Fruit fly (Drosophila melanogaster): ENCODE data around the gene CG18558.

The CG18558 gene

dm6 chr2L:2856960-2857584 is 12.8 kb upstream of the CG18558 start, which contains the start of gene CG2991:
Gene CG2991, plus strand, starts transcription at chr2L:2857164.
- TF ChIP-seq N (GFP tag; optimal IDR thresholded peaks at IDR 0.05) (no peak), Abd-B (GFP tag; optimal IDR thresholded peaks at IDR 0.05) (no peak), dl (GFP tag; optimal IDR thresholded peaks at IDR 0.05; ENCODE audit: insufficient read depth in 1 of 2, partially characterized antibody in 2 of 2) (no peak), fru (GFP tag; optimal IDR thresholded peaks at IDR 0.05) (no peak), pan (optimal IDR thresholded peaks at IDR 0.05) (no peak), dsf (GFP tag; optimal IDR thresholded peaks at IDR 0.05; ENCODE audit: borderline replicate concordance) (peak; percentile 11), ey (GFP tag; optimal IDR thresholded peaks at IDR 0.05) (peak; percentile 20), Rel (GFP tag; optimal IDR thresholded peaks at IDR 0.05) (no peak), Rel (tag; optimal IDR thresholded peaks at IDR 0.05) (peak; percentile 65), Hnf4 (GFP tag; optimal IDR thresholded peaks at IDR 0.05) (peak; percentile 57), HLH106 (tag; optimal IDR thresholded peaks at IDR 0.05) (peak; percentile 32), CG32264 (GFP tag; optimal IDR thresholded peaks at IDR 0.05) (no peak), rgr (GFP tag; optimal IDR thresholded peaks at IDR 0.05) (peak; percentile 12), OdsH (GFP tag; optimal IDR thresholded peaks at IDR 0.05) (no peak), foxo (GFP tag; optimal IDR thresholded peaks at IDR 0.05) (peak; percentile 31 to 48), Hr83 (GFP tag; optimal IDR thresholded peaks at IDR 0.05; ENCODE audit: poor library complexity, severe bottlenecking) (peak; percentile 73), woc (GFP tag; optimal IDR thresholded peaks at IDR 0.05) (peak; percentile 31), dmrt93B (GFP tag; optimal IDR thresholded peaks at IDR 0.05) (no peak), jim (GFP tag; optimal IDR thresholded peaks at IDR 0.05) (no peak), Dfd (GFP tag; optimal IDR thresholded peaks at IDR 0.05) (no peak), sv (GFP tag; optimal IDR thresholded peaks at IDR 0.05) (no peak), Myc (optimal IDR thresholded peaks at IDR 0.05) (no peak), Jra (GFP tag; optimal IDR thresholded peaks at IDR 0.05) (peak; percentile 26), Vsx2 (GFP tag; optimal IDR thresholded peaks at IDR 0.05; ENCODE audit: partially characterized antibody) (no peak), h (GFP tag; optimal IDR thresholded peaks at IDR 0.05) (peak; percentile 53), brk (GFP tag; optimal IDR thresholded peaks at IDR 0.05) (peak; percentile 28), Sp1 (GFP tag; optimal IDR thresholded peaks at IDR 0.05) (peak; percentile 43), GATAd (GFP tag; optimal IDR thresholded peaks at IDR 0.05) (no peak), lola (GFP tag; optimal IDR thresholded peaks at IDR 0.05) (no peak), Dif (GFP tag; optimal IDR thresholded peaks at IDR 0.05; ENCODE audit: partially characterized antibody) (no peak), psq (GFP tag; optimal IDR thresholded peaks at IDR 0.05) (no peak), Mio (GFP tag; optimal IDR thresholded peaks at IDR 0.05) (no peak), CG9705 (GFP tag; optimal IDR thresholded peaks at IDR 0.05) (peak; percentile 33), Hr78 (GFP tag; optimal IDR thresholded peaks at IDR 0.05) (no peak), CrebA (GFP tag; optimal IDR thresholded peaks at IDR 0.05; ENCODE audit: borderline replicate concordance) (no peak), br (GFP tag; optimal IDR thresholded peaks at IDR 0.05) (peak; percentile 3), tai (GFP tag; optimal IDR thresholded peaks at IDR 0.05) (peak; percentile 64), sage (GFP tag; optimal IDR thresholded peaks at IDR 0.05) (peak; percentile 63), usp (GFP tag; optimal IDR thresholded peaks at IDR 0.05) (no peak)

dm6 chr2L:2855773-2856615 is 11.7 kb upstream of the CG18558 start, which contains the start of the genes CG3104 and RpS21:
Gene CG3104, minus strand, starts transcription at chr2L:2855778.
Gene RpS21, plus strand, starts transcription at chr2L:2856070.
- TF ChIP-seq ey (GFP tag; optimal IDR thresholded peaks at IDR 0.05), result peak; percentile 73
- peak; percentile 38 for TF ChIP-seq tai (GFP tag; optimal IDR thresholded peaks at IDR 0.05)
- peak; percentile 77 for TF ChIP-seq Mio (GFP tag; optimal IDR thresholded peaks at IDR 0.05)
- peak; percentile 89 for TF ChIP-seq dmrt93B (GFP tag; optimal IDR thresholded peaks at IDR 0.05)
- TF ChIP-seq Myc (optimal IDR thresholded peaks at IDR 0.05), result peak; percentile 78
- TF ChIP-seq Hnf4 (GFP tag; optimal IDR thresholded peaks at IDR 0.05), result peak; percentile 83
- no peak for TF ChIP-seq pan (optimal IDR thresholded peaks at IDR 0.05)
- TF ChIP-seq HLH106 (tag; optimal IDR thresholded peaks at IDR 0.05), result peak; percentile 82
- TF ChIP-seq h (GFP tag; optimal IDR thresholded peaks at IDR 0.05), result peak; percentile 84
- no peak for TF ChIP-seq N (GFP tag; optimal IDR thresholded peaks at IDR 0.05)
- no peak for TF ChIP-seq Dif (GFP tag; optimal IDR thresholded peaks at IDR 0.05; ENCODE audit: partially characterized antibody)
- no peak for TF ChIP-seq Rel (GFP tag; optimal IDR thresholded peaks at IDR 0.05)
- TF ChIP-seq Rel (tag; optimal IDR thresholded peaks at IDR 0.05), result peak; percentile 53
- TF ChIP-seq brk (GFP tag; optimal IDR thresholded peaks at IDR 0.05), result peak; percentile 4
- TF ChIP-seq fru (GFP tag; optimal IDR thresholded peaks at IDR 0.05), result peak; percentile 75
- TF ChIP-seq br (GFP tag; optimal IDR thresholded peaks at IDR 0.05), result peak; percentile 81
- TF ChIP-seq CG32264 (GFP tag; optimal IDR thresholded peaks at IDR 0.05), result no peak
- TF ChIP-seq CG9705 (GFP tag; optimal IDR thresholded peaks at IDR 0.05), result peak; percentile 88
- peak; percentile 73 for TF ChIP-seq OdsH (GFP tag; optimal IDR thresholded peaks at IDR 0.05)
- TF ChIP-seq dsf (GFP tag; optimal IDR thresholded peaks at IDR 0.05; ENCODE audit: borderline replicate concordance), result no peak
- no peak for TF ChIP-seq dl (GFP tag; optimal IDR thresholded peaks at IDR 0.05; ENCODE audit: insufficient read depth in 1 of 2, partially characterized antibody in 2 of 2)
- no peak for TF ChIP-seq Abd-B (GFP tag; optimal IDR thresholded peaks at IDR 0.05)
- TF ChIP-seq Hr78 (GFP tag; optimal IDR thresholded peaks at IDR 0.05), result no peak
- no peak for TF ChIP-seq lola (GFP tag; optimal IDR thresholded peaks at IDR 0.05)
- peak; percentile 70 for TF ChIP-seq sv (GFP tag; optimal IDR thresholded peaks at IDR 0.05)
- TF ChIP-seq CrebA (GFP tag; optimal IDR thresholded peaks at IDR 0.05; ENCODE audit: borderline replicate concordance), result peak; percentile 4
- TF ChIP-seq foxo (GFP tag; optimal IDR thresholded peaks at IDR 0.05), result peak in 1 of 2 experiments; percentile 81
- peak; percentile 84 for TF ChIP-seq Sp1 (GFP tag; optimal IDR thresholded peaks at IDR 0.05)
- TF ChIP-seq Hr83 (GFP tag; optimal IDR thresholded peaks at IDR 0.05; ENCODE audit: poor library complexity, severe bottlenecking), result peak; percentile 87
- TF ChIP-seq woc (GFP tag; optimal IDR thresholded peaks at IDR 0.05), result peak; percentile 59
- TF ChIP-seq psq (GFP tag; optimal IDR thresholded peaks at IDR 0.05), result peak; percentile 69
- TF ChIP-seq Vsx2 (GFP tag; optimal IDR thresholded peaks at IDR 0.05; ENCODE audit: partially characterized antibody), result no peak
- TF ChIP-seq Jra (GFP tag; optimal IDR thresholded peaks at IDR 0.05), result peak; percentile 29
- no peak for TF ChIP-seq Dfd (GFP tag; optimal IDR thresholded peaks at IDR 0.05)
- no peak for TF ChIP-seq usp (GFP tag; optimal IDR thresholded peaks at IDR 0.05)
- TF ChIP-seq jim (GFP tag; optimal IDR thresholded peaks at IDR 0.05), result peak; percentile 25
- TF ChIP-seq GATAd (GFP tag; optimal IDR thresholded peaks at IDR 0.05), result peak; percentile 51
- peak; percentile 91 for TF ChIP-seq rgr (GFP tag; optimal IDR thresholded peaks at IDR 0.05)
